Worm (Caenorhabditis elegans): ENCODE data around the gene K12B6.9.

DNA sequence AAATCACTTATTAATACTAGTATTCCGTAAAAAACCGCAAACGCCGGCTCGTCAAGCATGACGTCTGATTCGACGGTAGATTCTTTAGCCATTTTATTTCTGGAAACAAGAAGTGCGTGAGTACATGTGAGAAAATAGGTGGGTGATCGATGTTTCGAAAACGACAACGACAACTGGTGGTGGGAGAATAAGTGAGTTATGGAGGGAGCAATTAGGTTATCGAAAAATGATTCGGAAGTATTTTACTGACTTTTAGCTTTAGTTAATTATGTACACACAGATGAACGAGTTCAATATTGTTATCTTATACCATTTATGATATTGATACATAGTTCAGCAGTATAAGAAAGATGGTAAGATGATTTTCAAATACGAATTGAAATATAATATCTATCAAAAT, 6.1 kb downstream of the K12B6.9 start, which contains the start of gene srn-1:
- no peak for TF ChIP-seq F49E8.2 (tag; optimal IDR thresholded peaks at IDR 0.05; ENCODE audit: borderline replicate concordance)
- no peak for TF ChIP-seq ztf-11 (tag; optimal IDR thresholded peaks at IDR 0.05)
- TF ChIP-seq dmd-6 (GFP tag; IDR thresholded peaks at IDR 0.05), result no peak
- no peak for TF ChIP-seq pqm-1 (tag; optimal IDR thresholded peaks at IDR 0.05)
- TF ChIP-seq jun-1 (tag; optimal IDR thresholded peaks at IDR 0.05), result no peak
- no peak for TF ChIP-seq zag-1 (tag; optimal IDR thresholded peaks at IDR 0.05)
- no peak for TF ChIP-seq F44E2.7 (GFP tag; IDR thresholded peaks at IDR 0.05)
- TF ChIP-seq Y5F2A.4 (GFP tag; optimal IDR thresholded peaks at IDR 0.05), result no peak
- no peak for TF ChIP-seq lsy-2 (tag; optimal IDR thresholded peaks at IDR 0.05)

All from whole organism, L4 larva.